Worm (Caenorhabditis elegans) whole organism, young adult: ENCODE results near the gene K06H7.1.

Experiments used
- F23B12.7 ChIP-seq: sonication (generic microtip); optimal IDR thresholded peaks from 2 replicates; lab custom pipeline; 2017; ENCODE audit warnings: missing genetic modification characterization, mild to moderate bottlenecking, missing compliant biosample characterization, antibody characterized with exemption, moderate library complexity; ENCODE audit not compliant: insufficient read depth
- F33H1.4 ChIP-seq: fragments of 200-800 bp; sonication (Bioruptor generic); IDR thresholded peaks from 2 replicates; pipeline ENCODE4 v1.3.6; 2022; ENCODE audit warnings: missing genetic modification reagents, missing genetic modification characterization, missing compliant biosample characterization
- F37B4.10 ChIP-seq: fragments of 200-800 bp; sonication (Bioruptor generic); IDR thresholded peaks from 2 replicates; pipeline ENCODE4 v1.3.6; 2022; ENCODE audit warnings: missing genetic modification characterization, missing compliant biosample characterization
- F52B5.7 ChIP-seq: sonication (generic microtip); optimal IDR thresholded peaks from 2 replicates; lab custom pipeline; 2016; ENCODE audit warnings: mild to moderate bottlenecking, missing genetic modification characterization, missing compliant biosample characterization
- F57A8.1 ChIP-seq: fragments of 200-800 bp; sonication (Bioruptor generic); optimal IDR thresholded peaks from 2 replicates; lab custom pipeline; 2018; ENCODE audit warnings: mild to moderate bottlenecking, missing genetic modification characterization, moderate library complexity, missing compliant biosample characterization
- F57C9.4 ChIP-seq: sonication (generic microtip); optimal IDR thresholded peaks from 2 replicates; lab custom pipeline; 2017; ENCODE audit warnings: mild to moderate bottlenecking, missing genetic modification characterization, missing compliant biosample characterization
- T07F8.4 ChIP-seq: sonication (generic microtip); optimal IDR thresholded peaks from 2 replicates; lab custom pipeline; 2016; ENCODE audit warnings: mild to moderate bottlenecking, missing genetic modification characterization, moderate library complexity, missing compliant biosample characterization
- Y53F4B.3 ChIP-seq: fragments of 200-800 bp; sonication (Bioruptor generic); IDR thresholded peaks from 2 replicates; pipeline ENCODE4 v1.3.6; 2022; ENCODE audit warnings: missing genetic modification reagents, missing genetic modification characterization, missing compliant biosample characterization
- Y53G8AR.9 ChIP-seq: fragments of 200-800 bp; sonication (Bioruptor generic); conservative IDR thresholded peaks from 2 replicates; pipeline ENCODE4 v1.3.6; 2022; ENCODE audit warnings: missing genetic modification reagents, missing genetic modification characterization, missing compliant biosample characterization
- Y95B8A.8 ChIP-seq: fragments of 200-800 bp; sonication (Bioruptor generic); IDR thresholded peaks from 2 replicates; pipeline ENCODE4 v1.3.6; 2022; ENCODE audit warnings: missing genetic modification reagents, missing genetic modification characterization, missing compliant biosample characterization
- akir-1 ChIP-seq: fragments of 200-800 bp; sonication (Bioruptor generic); optimal IDR thresholded peaks from 2 replicates; lab custom pipeline; 2018; ENCODE audit warnings: mild to moderate bottlenecking, missing genetic modification characterization, moderate library complexity, missing compliant biosample characterization
- attf-6 ChIP-seq: fragments of 200-800 bp; sonication (Bioruptor generic); IDR thresholded peaks from 2 replicates; pipeline ENCODE4 v1.3.6; 2022; ENCODE audit warnings: missing genetic modification reagents, missing genetic modification characterization, missing compliant biosample characterization
- cebp-2 ChIP-seq: fragments of 200-800 bp; sonication (Bioruptor generic); IDR thresholded peaks from 2 replicates; pipeline ENCODE4 v1.3.6; 2022; ENCODE audit warnings: missing genetic modification characterization, missing compliant biosample characterization
- chd-7 ChIP-seq: sonication (generic microtip); optimal IDR thresholded peaks from 2 replicates; lab custom pipeline; 2016; ENCODE audit warnings: mild to moderate bottlenecking, missing genetic modification characterization, moderate library complexity, missing compliant biosample characterization
- die-1 ChIP-seq: sonication (generic microtip); optimal IDR thresholded peaks from 2 replicates; lab custom pipeline; 2016; ENCODE audit warnings: missing genotype, mild to moderate bottlenecking, missing genetic modification characterization, missing compliant biosample characterization
- dpff-1 ChIP-seq: sonication (generic microtip); optimal IDR thresholded peaks from 2 replicates; lab custom pipeline; 2017; ENCODE audit warnings: mild to moderate bottlenecking, missing genetic modification characterization, missing compliant biosample characterization
- dpl-1 ChIP-seq: fragments of 150-350 bp; optimal IDR thresholded peaks from 2 replicates; lab custom pipeline; 2014; ENCODE audit warnings: missing biosample characterization, missing genetic modification reagents, missing genetic modification characterization
- efl-1 ChIP-seq: fragments of 150-350 bp; optimal IDR thresholded peaks from 2 replicates; lab custom pipeline; 2014; ENCODE audit warnings: missing biosample characterization, missing genetic modification reagents, missing genetic modification characterization
- egl-44 ChIP-seq: fragments of 200-800 bp; sonication (Bioruptor generic); IDR thresholded peaks from 2 replicates; pipeline ENCODE4 v1.3.6; 2022; ENCODE audit warnings: missing genetic modification reagents, missing genetic modification characterization, missing compliant biosample characterization
- gei-17 ChIP-seq: fragments of 200-800 bp; sonication (Bioruptor generic); optimal IDR thresholded peaks from 2 replicates; lab custom pipeline; 2018; ENCODE audit warnings: mild to moderate bottlenecking, missing genetic modification characterization, missing compliant biosample characterization
- him-1 ChIP-seq: sonication (generic microtip); optimal IDR thresholded peaks from 2 replicates; lab custom pipeline; 2016; ENCODE audit warnings: missing genotype, missing genetic modification reagents, missing genetic modification characterization, missing compliant biosample characterization
- hlh-12 ChIP-seq: sonication (generic microtip); optimal IDR thresholded peaks from 2 replicates; lab custom pipeline; 2016; ENCODE audit warnings: missing genetic modification characterization, missing compliant biosample characterization
- hmg-1.2 ChIP-seq: fragments of 200-800 bp; sonication (Bioruptor generic); IDR thresholded peaks from 2 replicates; pipeline ENCODE4 v1.3.6; 2022; ENCODE audit warnings: missing genetic modification reagents, missing genetic modification characterization, missing compliant biosample characterization
- lag-1 ChIP-seq: fragments of 200-800 bp; sonication (Bioruptor generic); IDR thresholded peaks from 2 replicates; pipeline ENCODE4 v1.3.6; 2022; ENCODE audit warnings: missing genetic modification reagents, missing genetic modification characterization, missing compliant biosample characterization
- let-607 ChIP-seq, 2 experiments: fragments of 200-800 bp in 1 of 2; sonication (Bioruptor generic) in 1 of 2; sonication (generic microtip) in 1 of 2; optimal IDR thresholded peaks; 2 replicates each; lab custom pipeline; 2016 to 2018; ENCODE audit warnings: mild to moderate bottlenecking in 2 of 2, missing compliant biosample characterization in 2 of 2, missing genetic modification characterization in 2 of 2, moderate library complexity in 2 of 2, missing genotype in 1 of 2
- lin-26 ChIP-seq: fragments of 200-800 bp; sonication (Bioruptor generic); IDR thresholded peaks from 2 replicates; pipeline ENCODE4 v1.3.6; 2022; ENCODE audit warnings: missing genetic modification reagents, missing genetic modification characterization, missing compliant biosample characterization
- lin-35 ChIP-seq, 3 experiments: fragments of 150-350 bp in 2 of 3; sonication (generic microtip) in 1 of 3; optimal IDR thresholded peaks; 2 replicates each; lab custom pipeline; 2014 to 2018; ENCODE audit warnings: missing biosample characterization in 3 of 3, missing genetic modification characterization in 3 of 3, missing genetic modification reagents in 3 of 3
- mcd-1 ChIP-seq: fragments of 200-800 bp; sonication (Bioruptor generic); IDR thresholded peaks from 2 replicates; pipeline ENCODE4 v1.3.6; 2022; ENCODE audit warnings: missing genetic modification reagents, missing genetic modification characterization, missing compliant biosample characterization
- nhr-179 ChIP-seq: sonication (generic microtip); optimal IDR thresholded peaks from 2 replicates; lab custom pipeline; 2016; ENCODE audit warnings: mild to moderate bottlenecking, missing genetic modification characterization, missing compliant biosample characterization
- pha-4 ChIP-seq: fragments of 150-350 bp; sonication (generic microtip); optimal IDR thresholded peaks from 2 replicates; lab custom pipeline; 2014; ENCODE audit warnings: missing biosample characterization, missing genetic modification reagents, missing genetic modification characterization
- rcor-1 ChIP-seq: fragments of 200-800 bp; sonication (Bioruptor generic); IDR thresholded peaks from 2 replicates; pipeline ENCODE4 v1.3.6; 2022; ENCODE audit warnings: missing genetic modification reagents, missing genetic modification characterization, missing compliant biosample characterization
- repo-1 ChIP-seq: sonication (generic microtip); optimal IDR thresholded peaks from 2 replicates; lab custom pipeline; 2017; ENCODE audit warnings: mild to moderate bottlenecking, missing genetic modification characterization, missing compliant biosample characterization
- rpc-1 ChIP-seq, 2 experiments: fragments of 150-350 bp in 1 of 2; sonication (generic microtip) in 1 of 2; optimal IDR thresholded peaks; 2 replicates each; lab custom pipeline; 2014 to 2018; ENCODE audit warnings: missing biosample characterization in 1 of 2, missing genetic modification characterization in 1 of 2, missing genetic modification reagents in 1 of 2, missing genotype in 1 of 2
- sdz-38 ChIP-seq: sonication (generic microtip); optimal IDR thresholded peaks from 2 replicates; lab custom pipeline; 2016; ENCODE audit warnings: missing genotype, missing genetic modification characterization, missing compliant biosample characterization
- snpc-1.1 ChIP-seq: sonication (generic microtip); optimal IDR thresholded peaks from 2 replicates; lab custom pipeline; 2017; ENCODE audit warnings: missing genetic modification characterization, mild to moderate bottlenecking, missing compliant biosample characterization, antibody characterized with exemption, moderate library complexity, missing genotype, missing genetic modification reagents; ENCODE audit not compliant: insufficient read depth
- snpc-1.3 ChIP-seq: sonication (generic microtip); optimal IDR thresholded peaks from 2 replicates; lab custom pipeline; 2017; ENCODE audit warnings: missing genetic modification characterization, mild to moderate bottlenecking, missing compliant biosample characterization, antibody characterized with exemption, moderate library complexity, missing genotype, missing genetic modification reagents; ENCODE audit not compliant: insufficient read depth
- snpc-3.4 ChIP-seq: sonication (generic microtip); optimal IDR thresholded peaks from 2 replicates; lab custom pipeline; 2017; ENCODE audit warnings: missing genetic modification characterization, mild to moderate bottlenecking, missing compliant biosample characterization, antibody characterized with exemption, moderate library complexity, missing genotype, missing genetic modification reagents
- snpc-4 ChIP-seq, 5 experiments: fragments of 150-350 bp in 1 of 5; sonication (generic microtip) in 4 of 5; optimal IDR thresholded peaks; 2 replicates each; lab custom pipeline; 2014 to 2018; ENCODE audit warnings: missing genetic modification characterization in 5 of 5, missing biosample characterization in 3 of 5, antibody characterized with exemption in 2 of 5, mild to moderate bottlenecking in 2 of 5, missing compliant biosample characterization in 2 of 5, missing genotype in 2 of 5, moderate library complexity in 2 of 5, missing genetic modification reagents in 1 of 5
- unc-62 ChIP-seq: fragments of 150-350 bp; optimal IDR thresholded peaks from 2 replicates; lab custom pipeline; 2014; ENCODE audit warnings: missing biosample characterization, missing genetic modification reagents, missing genetic modification characterization
- zim-3 ChIP-seq: sonication (generic microtip); optimal IDR thresholded peaks from 2 replicates; lab custom pipeline; 2017; ENCODE audit warnings: mild to moderate bottlenecking, missing genetic modification characterization, moderate library complexity, missing compliant biosample characterization
- ztf-18 ChIP-seq: sonication (generic microtip); optimal IDR thresholded peaks from 2 replicates; lab custom pipeline; 2016; ENCODE audit warnings: missing genotype, mild to moderate bottlenecking, missing genetic modification characterization, missing compliant biosample characterization
- ztf-22 ChIP-seq: fragments of 200-800 bp; sonication (Bioruptor generic); optimal IDR thresholded peaks from 2 replicates; lab custom pipeline; 2018; ENCODE audit warnings: mild to moderate bottlenecking, missing genetic modification characterization, moderate library complexity, missing compliant biosample characterization
- ztf-26 ChIP-seq: sonication (generic microtip); optimal IDR thresholded peaks from 2 replicates; lab custom pipeline; 2017; ENCODE audit warnings: missing genetic modification characterization, missing compliant biosample characterization
- ztf-28 ChIP-seq: fragments of 200-800 bp; sonication (Bioruptor generic); IDR thresholded peaks from 2 replicates; pipeline ENCODE4 v1.3.6; 2022; ENCODE audit warnings: missing genetic modification reagents, missing genetic modification characterization, missing compliant biosample characterization

K06H7.1 gene

ce11 chrIII:8109459-8110057 is 10.4 kb downstream of the K06H7.1 start (continued):
- TF ChIP-seq F33H1.4 (GFP tag; lab: Robert Waterston, UW) (peak; percentile 61), die-1 (tag; lab: Kevin White, UChicago) (peak; percentile 92), ztf-18 (tag; lab: Kevin White, UChicago) (peak; percentile 77), F57A8.1 (peak; percentile 40), rpc-1 (optimal IDR thresholded peaks at IDR 0.05; lab: Kevin White, UChicago) (peak; percentile 88), rpc-1 (tag; optimal IDR thresholded peaks at IDR 0.05; lab: Kevin White, UChicago) (peak; percentile 94), F23B12.7 (peak; percentile 91), gei-17 (GFP tag; lab: Kevin White, UChicago) (peak; percentile 54), ztf-22 (GFP tag; lab: Kevin White, UChicago) (peak; percentile 14), snpc-4 (GFP tag; optimal IDR thresholded peaks at IDR 0.05; lab: Kevin White, UChicago) (peak; percentile 81), snpc-4 (tag; optimal IDR thresholded peaks at IDR 0.05; lab: Kevin White, UChicago) (peak; percentile 36 to 76 (median 64)), efl-1 (GFP tag; lab: Kevin White, UChicago) (peak; percentile 4), Y95B8A.8 (GFP tag; lab: Robert Waterston, UW) (peak; percentile 71; the same call in 1 of the 2 replicates), rcor-1 (GFP tag; lab: Robert Waterston, UW) (peak; percentile 58; the same call in 1 of the 2 replicates), Y53F4B.3 (peak; percentile 64), akir-1 (peak; percentile 38), nhr-179 (no peak), Y53G8AR.9 (GFP tag; lab: Robert Waterston, UW) (peak; percentile 64; the same call in 1 of the 2 replicates), egl-44 (GFP tag; lab: Robert Waterston, UW) (peak; percentile 90), mcd-1 (GFP tag; lab: Robert Waterston, UW) (peak; percentile 73), ztf-26 (tag; lab: Kevin White, UChicago) (peak; percentile 67), lin-26 (peak; percentile 95), repo-1 (peak; percentile 55), him-1 (tag; lab: Kevin White, UChicago) (peak; percentile 100), chd-7 (tag; lab: Kevin White, UChicago) (peak; percentile 81), attf-6 (GFP tag; lab: Robert Waterston, UW) (peak; percentile 69; the same call in 1 of the 2 replicates), zim-3 (tag; lab: Kevin White, UChicago) (peak; percentile 88), hlh-12 (tag; lab: Kevin White, UChicago) (no peak), let-607 (tag; optimal IDR thresholded peaks at IDR 0.05; lab: Kevin White, UChicago) (peak; percentile 39 to 67), cebp-2 (GFP tag; lab: Robert Waterston, UW) (0 out of 2 replicates have a peak, but pooled peaks have one; percentile 83), lag-1 (GFP tag; lab: Robert Waterston, UW) (no peak), snpc-1.1 (tag; lab: Kevin White, UChicago) (peak; percentile 62), F57C9.4 (no peak), lin-35 (GFP tag; optimal IDR thresholded peaks at IDR 0.05; lab: Kevin White, UChicago) (peak in 2 of 3 experiments; percentile 4 to 81)
- TF ChIP-seq, all 124 proteins: peak for 92

ce11 chrIII:8111347-8111746 is 12.2 kb downstream of the K06H7.1 start:
- no peak for TF ChIP-seq F52B5.7 (tag; lab: Kevin White, UChicago)
- no peak for TF ChIP-seq attf-6 (GFP tag; lab: Robert Waterston, UW)
- TF ChIP-seq hmg-1.2: no peak
- no peak for TF ChIP-seq Y95B8A.8 (GFP tag; lab: Robert Waterston, UW)
- no peak for TF ChIP-seq pha-4
- no peak for TF ChIP-seq T07F8.4 (tag; lab: Kevin White, UChicago)
- no peak for TF ChIP-seq Y53G8AR.9 (GFP tag; lab: Robert Waterston, UW)
- TF ChIP-seq unc-62 (GFP tag; lab: Kevin White, UChicago): no peak
- no peak for TF ChIP-seq dpl-1 (GFP tag; lab: Kevin White, UChicago)
- no peak for TF ChIP-seq snpc-3.4 (tag; lab: Kevin White, UChicago)
- TF ChIP-seq F37B4.10 (GFP tag; lab: Robert Waterston, UW): no peak
- TF ChIP-seq ztf-18 (tag; lab: Kevin White, UChicago): no peak
- no peak for TF ChIP-seq sdz-38 (tag; lab: Kevin White, UChicago)
- TF ChIP-seq snpc-1.3 (tag; lab: Kevin White, UChicago): no peak
- TF ChIP-seq dpff-1 (tag; lab: Kevin White, UChicago): no peak
- no peak for TF ChIP-seq ztf-28 (GFP tag; lab: Robert Waterston, UW)
